Comparison of ENCODE assay signal across 1 fruit fly cellular context in genomic region chr3R:16986181-16987074, dm6.
TF ChIP-seq lines count a peak whose summit lies in the region.

No protein-coding gene starts in this region.

TF ChIP-seq in whole organism, embryonic, 481 proteins besides CTCF, POLR2A, EP300 and RAD21 (continued from another document and continues in another):
- TF ChIP-seq cato (GFP tag; optimal IDR thresholded peaks at IDR 0.05; lab: Kevin White, UChicago; ENCODE audit: borderline replicate concordance) (peak; percentile 57), NFAT (GFP tag; IDR thresholded peaks at IDR 0.05; lab: Robert Waterston, UW) (peak; percentile 99), CG11093 (GFP tag; IDR thresholded peaks at IDR 0.05; lab: Robert Waterston, UW) (peak; percentile 96), CG9817 (tag; optimal IDR thresholded peaks at IDR 0.05; lab: Kevin White, UChicago) (peak; percentile 96), lmd (GFP tag; IDR thresholded peaks at IDR 0.05; lab: Robert Waterston, UW) (peak; percentile 97), Dek (tag; optimal IDR thresholded peaks at IDR 0.05; lab: Kevin White, UChicago) (peak; percentile 94), CG17385 (GFP tag; optimal IDR thresholded peaks at IDR 0.05; lab: Kevin White, UChicago) (peak; percentile 89), Dip3 (GFP tag; optimal IDR thresholded peaks at IDR 0.05; lab: Kevin White, UChicago) (peak; percentile 98), chif (GFP tag; optimal IDR thresholded peaks at IDR 0.05; lab: Kevin White, UChicago) (peak; percentile 83 to 87), nmo (GFP tag; optimal IDR thresholded peaks at IDR 0.05; lab: Kevin White, UChicago) (peak; percentile 84), CG15601 (tag; optimal IDR thresholded peaks at IDR 0.05; lab: Kevin White, UChicago) (peak; percentile 42), CG13624 (GFP tag; optimal IDR thresholded peaks at IDR 0.05; lab: Kevin White, UChicago) (peak; percentile 97), HmgZ (tag; optimal IDR thresholded peaks at IDR 0.05; lab: Kevin White, UChicago) (peak; percentile 98), CG17328 (GFP tag; IDR thresholded peaks at IDR 0.05; lab: Robert Waterston, UW) (peak; percentile 93), al (GFP tag; IDR thresholded peaks at IDR 0.05; lab: Robert Waterston, UW) (peak; percentile 97), CG3407 (GFP tag; optimal IDR thresholded peaks at IDR 0.05; lab: Kevin White, UChicago) (peak; percentile 41), aop (GFP tag; IDR thresholded peaks at IDR 0.05; lab: Robert Waterston, UW) (peak; percentile 91), mld (GFP tag; IDR thresholded peaks at IDR 0.05; lab: Robert Waterston, UW; ENCODE audit: partially characterized antibody) (no peak), Atf6 (GFP tag; IDR thresholded peaks at IDR 0.05; lab: Robert Waterston, UW) (peak; percentile 98), CG3995 (GFP tag; optimal IDR thresholded peaks at IDR 0.05; lab: Kevin White, UChicago) (peak; percentile 82), CG31365 (tag; optimal IDR thresholded peaks at IDR 0.05; lab: Kevin White, UChicago) (peak; percentile 76), CG1647 (GFP tag; optimal IDR thresholded peaks at IDR 0.05; lab: Kevin White, UChicago) (peak; percentile 94), CG2116 (GFP tag; optimal IDR thresholded peaks at IDR 0.05; lab: Kevin White, UChicago) (peak; percentile 36), Aef1 (GFP tag; IDR thresholded peaks at IDR 0.05; lab: Robert Waterston, UW) (peak; percentile 97), Bteb2 (GFP tag; optimal IDR thresholded peaks at IDR 0.05; lab: Kevin White, UChicago) (peak; percentile 95), CG12942 (GFP tag; optimal IDR thresholded peaks at IDR 0.05; lab: Kevin White, UChicago) (peak; percentile 92), trh (GFP tag; optimal IDR thresholded peaks at IDR 0.05; lab: Kevin White, UChicago) (peak; percentile 46), Dfd (GFP tag; optimal IDR thresholded peaks at IDR 0.05; lab: Kevin White, UChicago) (no peak), Gug (GFP tag; IDR thresholded peaks at IDR 0.05; lab: Robert Waterston, UW) (peak; percentile 98), CG8924 (tag; optimal IDR thresholded peaks at IDR 0.05; lab: Kevin White, UChicago) (peak; percentile 86), CG17361 (GFP tag; IDR thresholded peaks at IDR 0.05; lab: Robert Waterston, UW) (peak; percentile 63; the same call in 2 of the 3 replicates), CG33557 (GFP tag; optimal IDR thresholded peaks at IDR 0.05; lab: Kevin White, UChicago) (peak; percentile 33), CG11398 (GFP tag; optimal IDR thresholded peaks at IDR 0.05; lab: Kevin White, UChicago) (peak; percentile 91), CG9215 (GFP tag; IDR thresholded peaks at IDR 0.05; lab: Robert Waterston, UW) (peak; percentile 96), fd64A (GFP tag; optimal IDR thresholded peaks at IDR 0.05; lab: Kevin White, UChicago) (peak; percentile 30), zen2 (GFP tag; IDR thresholded peaks at IDR 0.05; lab: Robert Waterston, UW; ENCODE audit: partially characterized antibody) (no peak), HHEX (GFP tag; optimal IDR thresholded peaks at IDR 0.05; lab: Kevin White, UChicago) (peak; percentile 92), CG16813 (GFP tag; IDR thresholded peaks at IDR 0.05; lab: Robert Waterston, UW; ENCODE audit: partially characterized antibody) (no peak), ken (GFP tag; IDR thresholded peaks at IDR 0.05; lab: Robert Waterston, UW) (peak; percentile 95), CG11504 (tag; optimal IDR thresholded peaks at IDR 0.05; lab: Kevin White, UChicago) (peak; percentile 82), Hmx (GFP tag; optimal IDR thresholded peaks at IDR 0.05; lab: Kevin White, UChicago) (peak; percentile 77), ato (GFP tag; IDR thresholded peaks at IDR 0.05; lab: Robert Waterston, UW; ENCODE audit: partially characterized antibody) (no peak), ara (GFP tag; IDR thresholded peaks at IDR 0.05; lab: Robert Waterston, UW) (peak; percentile 92), PHDP (tag; optimal IDR thresholded peaks at IDR 0.05; lab: Kevin White, UChicago) (peak; percentile 91), Nf-YC (tag; optimal IDR thresholded peaks at IDR 0.05; lab: Kevin White, UChicago) (peak; percentile 70), twi (tag; optimal IDR thresholded peaks at IDR 0.05; lab: Kevin White, UChicago) (peak; percentile 59), CG3065 (GFP tag; optimal IDR thresholded peaks at IDR 0.05; lab: Kevin White, UChicago) (peak; percentile 41), amos (GFP tag; IDR thresholded peaks at IDR 0.05; lab: Robert Waterston, UW; ENCODE audit: partially characterized antibody) (peak; percentile 12; the same call in 1 of the 2 replicates), Poxn (GFP tag; IDR thresholded peaks at IDR 0.05; lab: Robert Waterston, UW) (peak; percentile 97), CG9727 (GFP tag; optimal IDR thresholded peaks at IDR 0.05; lab: Kevin White, UChicago) (peak; percentile 86), Ada2b (GFP tag; IDR thresholded peaks at IDR 0.05; lab: Robert Waterston, UW) (peak; percentile 95), CG14014 (GFP tag; IDR thresholded peaks at IDR 0.05; lab: Robert Waterston, UW) (peak; percentile 99), slbo (GFP tag; IDR thresholded peaks at IDR 0.05; lab: Robert Waterston, UW) (peak; percentile 99), CG18764 (GFP tag; optimal IDR thresholded peaks at IDR 0.05; lab: Kevin White, UChicago) (peak; percentile 66), fd102C (GFP tag; optimal IDR thresholded peaks at IDR 0.05; lab: Kevin White, UChicago) (peak; percentile 8), CG4282 (GFP tag; optimal IDR thresholded peaks at IDR 0.05; lab: Kevin White, UChicago) (peak; percentile 90), Xrp1 (GFP tag; IDR thresholded peaks at IDR 0.05; lab: Robert Waterston, UW) (peak; percentile 90), dpn (GFP tag; optimal IDR thresholded peaks at IDR 0.05; lab: Kevin White, UChicago) (peak; percentile 97), org-1 (GFP tag; optimal IDR thresholded peaks at IDR 0.05; lab: Kevin White, UChicago) (peak; percentile 95), otp (GFP tag; IDR thresholded peaks at IDR 0.05; lab: Robert Waterston, UW) (peak; percentile 97), Blimp-1 (GFP tag; optimal IDR thresholded peaks at IDR 0.05; lab: Kevin White, UChicago) (peak; percentile 62), Chrac-16 (GFP tag; optimal IDR thresholded peaks at IDR 0.05; lab: Kevin White, UChicago) (peak; percentile 93), Eip74EF (GFP tag; optimal IDR thresholded peaks at IDR 0.05; lab: Kevin White, UChicago) (peak in 1 of 2 experiments; percentile 87), CG15696 (tag; optimal IDR thresholded peaks at IDR 0.05; lab: Kevin White, UChicago) (peak; percentile 43), CG1792 (GFP tag; optimal IDR thresholded peaks at IDR 0.05; lab: Kevin White, UChicago) (peak; percentile 94), en (GFP tag; optimal IDR thresholded peaks at IDR 0.05; lab: Kevin White, UChicago) (peak; percentile 81), Sox100B (GFP tag; optimal IDR thresholded peaks at IDR 0.05; lab: Kevin White, UChicago) (peak; percentile 43), ab (GFP tag; optimal IDR thresholded peaks at IDR 0.05; lab: Kevin White, UChicago) (peak; percentile 91), NC2β (GFP tag; optimal IDR thresholded peaks at IDR 0.05; lab: Kevin White, UChicago) (peak; percentile 85), BtbVII (GFP tag; optimal IDR thresholded peaks at IDR 0.05; lab: Kevin White, UChicago) (peak; percentile 87), ftz-f1 (GFP tag; optimal IDR thresholded peaks at IDR 0.05; lab: Kevin White, UChicago) (peak; percentile 87), pho (GFP tag; optimal IDR thresholded peaks at IDR 0.05; lab: Kevin White, UChicago) (peak; percentile 95), sqz (GFP tag; optimal IDR thresholded peaks at IDR 0.05; lab: Kevin White, UChicago) (peak; percentile 43), ewg (GFP tag; optimal IDR thresholded peaks at IDR 0.05; lab: Kevin White, UChicago) (peak; percentile 56), dmrt11E (tag; optimal IDR thresholded peaks at IDR 0.05; lab: Kevin White, UChicago) (peak; percentile 35), tio (GFP tag; optimal IDR thresholded peaks at IDR 0.05; lab: Kevin White, UChicago) (peak; percentile 82), Dad (GFP tag; optimal IDR thresholded peaks at IDR 0.05; lab: Kevin White, UChicago) (peak; percentile 91), dm (GFP tag; optimal IDR thresholded peaks at IDR 0.05; lab: Kevin White, UChicago) (peak; percentile 81), CG8944 (GFP tag; optimal IDR thresholded peaks at IDR 0.05; lab: Kevin White, UChicago) (peak; percentile 81), eve (GFP tag; optimal IDR thresholded peaks at IDR 0.05; lab: Kevin White, UChicago) (peak in 1 of 2 experiments; percentile 83), Drgx (GFP tag; IDR thresholded peaks at IDR 0.05; lab: Robert Waterston, UW) (peak; percentile 97), CG10979 (tag; optimal IDR thresholded peaks at IDR 0.05; lab: Kevin White, UChicago) (peak; percentile 57), Hr39 (optimal IDR thresholded peaks at IDR 0.05; lab: Kevin White, UChicago) (no peak), Ets65A (GFP tag; lab: Kevin White, UChicago) (peak; percentile 99), CG12744 (GFP tag; optimal IDR thresholded peaks at IDR 0.05; lab: Kevin White, UChicago) (peak; percentile 91), kni (GFP tag; optimal IDR thresholded peaks at IDR 0.05; lab: Kevin White, UChicago) (peak; percentile 11), h (optimal IDR thresholded peaks at IDR 0.05; lab: Kevin White, UChicago) (no peak), zen (tag; optimal IDR thresholded peaks at IDR 0.05; lab: Kevin White, UChicago) (peak; percentile 57), emc (GFP tag; optimal IDR thresholded peaks at IDR 0.05; lab: Kevin White, UChicago) (peak; percentile 89), CG1603 (tag; optimal IDR thresholded peaks at IDR 0.05; lab: Kevin White, UChicago) (peak; percentile 91), CG1233 (GFP tag; optimal IDR thresholded peaks at IDR 0.05; lab: Kevin White, UChicago) (peak; percentile 86), CG1529 (GFP tag; optimal IDR thresholded peaks at IDR 0.05; lab: Kevin White, UChicago) (peak; percentile 33), Nf-YB (GFP tag; optimal IDR thresholded peaks at IDR 0.05; lab: Kevin White, UChicago) (peak; percentile 62), Fer1 (GFP tag; optimal IDR thresholded peaks at IDR 0.05; lab: Kevin White, UChicago) (peak; percentile 96), Doc3 (GFP tag; IDR thresholded peaks at IDR 0.05; lab: Robert Waterston, UW; ENCODE audit: partially characterized antibody) (no peak), HLH4C (GFP tag; IDR thresholded peaks at IDR 0.05; lab: Robert Waterston, UW; ENCODE audit: partially characterized antibody) (no peak), fd96Cb (tag; optimal IDR thresholded peaks at IDR 0.05; lab: Kevin White, UChicago) (peak; percentile 65), tx (GFP tag; optimal IDR thresholded peaks at IDR 0.05; lab: Kevin White, UChicago) (peak; percentile 91), jigr1 (GFP tag; IDR thresholded peaks at IDR 0.05; lab: Robert Waterston, UW) (peak; percentile 81; the same call in 1 of the 3 replicates), tna (GFP tag; IDR thresholded peaks at IDR 0.05; lab: Robert Waterston, UW; ENCODE audit: partially characterized antibody) (no peak), sc (optimal IDR thresholded peaks at IDR 0.05; lab: Kevin White, UChicago) (no peak), sc (GFP tag; optimal IDR thresholded peaks at IDR 0.05; lab: Kevin White, UChicago) (no peak), pnt (GFP tag; optimal IDR thresholded peaks at IDR 0.05; lab: Kevin White, UChicago) (peak; percentile 85), CG2202 (tag; optimal IDR thresholded peaks at IDR 0.05; lab: Kevin White, UChicago) (no peak), MTF-1 (GFP tag; optimal IDR thresholded peaks at IDR 0.05; lab: Kevin White, UChicago; ENCODE audit: borderline replicate concordance) (peak; percentile 68), insv (GFP tag; optimal IDR thresholded peaks at IDR 0.05; lab: Kevin White, UChicago) (peak; percentile 39 to 65), croc (GFP tag; conservative IDR thresholded peaks at IDR 0.05; lab: Robert Waterston, UW) (peak; percentile 68), so (GFP tag; IDR thresholded peaks at IDR 0.05; lab: Robert Waterston, UW) (peak; percentile 94), maf-S (GFP tag; optimal IDR thresholded peaks at IDR 0.05; lab: Kevin White, UChicago) (peak; percentile 94), grn (GFP tag; optimal IDR thresholded peaks at IDR 0.05; lab: Kevin White, UChicago) (peak; percentile 76), Ravus (GFP tag; IDR thresholded peaks at IDR 0.05; lab: Robert Waterston, UW) (peak; percentile 83), seq (GFP tag; IDR thresholded peaks at IDR 0.05; lab: Robert Waterston, UW) (peak; percentile 96), CG5180 (GFP tag; optimal IDR thresholded peaks at IDR 0.05; lab: Kevin White, UChicago) (peak; percentile 70), fru (optimal IDR thresholded peaks at IDR 0.05; lab: Kevin White, UChicago) (no peak), Rx (GFP tag; IDR thresholded peaks at IDR 0.05; lab: Robert Waterston, UW) (peak; percentile 96), CG16863 (GFP tag; optimal IDR thresholded peaks at IDR 0.05; lab: Kevin White, UChicago) (peak; percentile 89), mirr (GFP tag; optimal IDR thresholded peaks at IDR 0.05; lab: Kevin White, UChicago) (peak; percentile 98), Nf-YA (GFP tag; IDR thresholded peaks at IDR 0.05; lab: Robert Waterston, UW) (peak; percentile 85), hkb (optimal IDR thresholded peaks at IDR 0.05; lab: Kevin White, UChicago) (no peak), hkb (GFP tag; IDR thresholded peaks at IDR 0.05; lab: Robert Waterston, UW) (peak; percentile 94), Dbx (GFP tag; IDR thresholded peaks at IDR 0.05; lab: Robert Waterston, UW) (peak; percentile 98), tgo (GFP tag; IDR thresholded peaks at IDR 0.05; lab: Robert Waterston, UW) (peak; percentile 93), sug (tag; optimal IDR thresholded peaks at IDR 0.05; lab: Kevin White, UChicago) (peak; percentile 99), pita (GFP tag; optimal IDR thresholded peaks at IDR 0.05; lab: Kevin White, UChicago) (no peak), CG31441 (GFP tag; IDR thresholded peaks at IDR 0.05; lab: Robert Waterston, UW) (peak; percentile 79), Med (GFP tag; lab: Kevin White, UChicago) (peak; percentile 100), CG43689 (GFP tag; IDR thresholded peaks at IDR 0.05; lab: Robert Waterston, UW) (peak; percentile 91), CG14710 (tag; optimal IDR thresholded peaks at IDR 0.05; lab: Kevin White, UChicago) (peak; percentile 11), tup (GFP tag; optimal IDR thresholded peaks at IDR 0.05; lab: Kevin White, UChicago) (peak; percentile 88), HLHmδ (GFP tag; optimal IDR thresholded peaks at IDR 0.05; lab: Kevin White, UChicago) (no peak), CG12219 (GFP tag; optimal IDR thresholded peaks at IDR 0.05; lab: Kevin White, UChicago) (peak; percentile 91), CG16815 (GFP tag; optimal IDR thresholded peaks at IDR 0.05; lab: Kevin White, UChicago) (peak; percentile 91)
